Worm (Caenorhabditis elegans) whole organism, L1 larva: ENCODE measurements around the gene srz-104.

Experiments
- C34B4.2 ChIP-seq: sonication (generic microtip); optimal IDR thresholded peaks from 2 replicates; lab custom pipeline; 2017; ENCODE audit warnings: mild to moderate bottlenecking, missing genetic modification characterization, missing compliant biosample characterization
- ceh-90 ChIP-seq: sonication (generic microtip); optimal IDR thresholded peaks from 2 replicates; lab custom pipeline; 2016; ENCODE audit warnings: missing genetic modification characterization, missing compliant biosample characterization
- efl-1 ChIP-seq, 4 experiments: fragments of 150-350 bp; optimal IDR thresholded peaks in 3 of 4; peaks in 1 of 4; 1 replicate in 1 of 4; 2 replicates in 3 of 4; lab custom pipeline; 2014; ENCODE audit warnings: missing biosample characterization in 2 of 4, missing genetic modification characterization in 2 of 4, missing genetic modification reagents in 2 of 4
- efl-3 ChIP-seq: fragments of 200-800 bp; sonication (Bioruptor generic); optimal IDR thresholded peaks from 2 replicates; lab custom pipeline; 2018; ENCODE audit warnings: mild to moderate bottlenecking, missing genetic modification characterization, missing compliant biosample characterization
- fos-1 ChIP-seq: fragments of 150-350 bp; optimal IDR thresholded peaks from 2 replicates; lab custom pipeline; 2014; ENCODE audit warnings: missing biosample characterization, missing genetic modification characterization
- lin-13 ChIP-seq: fragments of 150-350 bp; optimal IDR thresholded peaks from 2 replicates; lab custom pipeline; 2014; ENCODE audit warnings: missing biosample characterization, missing genetic modification reagents, missing genetic modification characterization
- lir-3 ChIP-seq: sonication (generic microtip); optimal IDR thresholded peaks from 2 replicates; lab custom pipeline; 2016; ENCODE audit warnings: mild to moderate bottlenecking, missing genetic modification characterization, moderate library complexity, missing compliant biosample characterization; ENCODE audit not compliant: poor library complexity
- nhr-20 ChIP-seq: sonication (generic microtip); optimal IDR thresholded peaks from 2 replicates; lab custom pipeline; 2016; ENCODE audit warnings: mild to moderate bottlenecking, missing genetic modification characterization, missing compliant biosample characterization
- nhr-237 ChIP-seq: fragments of 150-350 bp; optimal IDR thresholded peaks from 2 replicates; lab custom pipeline; 2014; ENCODE audit warnings: missing biosample characterization, missing genetic modification characterization
- vab-15 ChIP-seq: sonication (generic microtip); optimal IDR thresholded peaks from 2 replicates; lab custom pipeline; 2017; ENCODE audit warnings: missing genotype, mild to moderate bottlenecking, missing genetic modification characterization, missing compliant biosample characterization

Gene srz-104

DNA sequence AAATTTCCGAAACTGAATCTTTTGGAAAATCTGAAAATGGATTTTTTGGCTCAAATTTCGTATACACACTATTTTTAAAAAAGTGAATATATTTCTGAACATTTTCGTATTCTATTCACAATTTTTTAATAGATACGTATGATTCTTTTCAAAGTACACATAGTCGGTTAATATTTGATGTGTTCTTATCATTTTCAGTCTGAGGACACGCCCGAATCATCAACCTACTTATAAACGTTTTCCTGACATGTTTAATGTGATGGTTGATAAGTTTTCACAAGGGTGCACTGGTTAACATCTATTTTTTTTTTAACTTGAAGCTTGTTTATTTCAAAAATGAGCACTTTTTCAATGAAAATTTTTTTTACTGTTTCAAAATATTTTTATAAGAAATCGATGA is 41.1 kb downstream of the srz-104 start:
- no peak for TF ChIP-seq C34B4.2
- TF ChIP-seq lin-13 (GFP tag; lab: Kevin White, UChicago): no peak
- TF ChIP-seq nhr-237 (tag; lab: Kevin White, UChicago): no peak
- TF ChIP-seq nhr-20 (tag; lab: Kevin White, UChicago): no peak
- no peak for TF ChIP-seq efl-3 (GFP tag; lab: Kevin White, UChicago)
- no peak for TF ChIP-seq vab-15 (tag; lab: Kevin White, UChicago)
- TF ChIP-seq ceh-90 (tag; lab: Kevin White, UChicago): no peak
- no peak for TF ChIP-seq lir-3 (tag; lab: Kevin White, UChicago)

DNA sequence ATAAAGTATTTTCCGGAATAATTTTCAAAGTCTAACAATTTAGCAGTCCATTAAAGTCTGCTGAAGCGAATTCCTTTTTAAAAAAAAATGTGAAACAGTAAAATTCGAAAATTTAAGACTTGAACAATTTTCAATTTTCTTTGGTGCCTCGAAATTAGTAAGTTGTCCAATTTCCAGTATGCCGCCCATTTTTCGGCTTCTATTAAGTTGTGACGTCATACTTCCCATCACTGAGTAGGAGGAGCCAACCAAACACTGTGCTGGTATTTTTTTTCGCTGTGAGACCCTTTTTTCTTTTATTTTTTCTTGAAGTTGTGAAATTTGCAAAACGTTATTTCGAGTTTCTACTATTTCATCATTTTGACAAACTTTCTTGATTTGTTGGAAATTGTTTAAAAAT is 47.1 kb downstream of the srz-104 start:
- no peak for TF ChIP-seq efl-1 (optimal IDR thresholded peaks at IDR 0.05; lab: Kevin White, UChicago)
- peak in 1 of 2 experiments; percentile 79 for TF ChIP-seq efl-1 (GFP tag; optimal IDR thresholded peaks at IDR 0.05 in 1 of 2; lab: Kevin White, UChicago)
- no peak for TF ChIP-seq fos-1 (tag; lab: Kevin White, UChicago)
